Fruit fly (Drosophila melanogaster): ENCODE data around the gene CG3009.
A peak's percentile ranks its signal among the peaks of the same experiment; 100 is the strongest.

CG3009 gene

dm6 chrX:4660642-4661252 lies 5.8 kb downstream of the CG3009 start:
- no peak for TF ChIP-seq D1 (tag; optimal IDR thresholded peaks at IDR 0.05)
- no peak for TF ChIP-seq Snoo (tag; optimal IDR thresholded peaks at IDR 0.05)
- TF ChIP-seq CG8159 (tag; optimal IDR thresholded peaks at IDR 0.05) = peak; percentile 32
- TF ChIP-seq CG9948 (tag; optimal IDR thresholded peaks at IDR 0.05) = peak; percentile 25
- TF ChIP-seq CG12605 (GFP tag; IDR thresholded peaks at IDR 0.05) = no peak
- TF ChIP-seq fd96Ca (GFP tag; IDR thresholded peaks at IDR 0.05) = no peak
- TF ChIP-seq CG34367 (tag; optimal IDR thresholded peaks at IDR 0.05) = no peak
- no peak for TF ChIP-seq CG10348 (GFP tag; IDR thresholded peaks at IDR 0.05)
- TF ChIP-seq Pif1B (GFP tag; optimal IDR thresholded peaks at IDR 0.05) = no peak
- TF ChIP-seq CG32121 (GFP tag; IDR thresholded peaks at IDR 0.05) = no peak
- no peak for TF ChIP-seq Pif1A (GFP tag; optimal IDR thresholded peaks at IDR 0.05)
- peak; percentile 9 for TF ChIP-seq CG15710 (tag; optimal IDR thresholded peaks at IDR 0.05)
- TF ChIP-seq CG14655 (GFP tag; optimal IDR thresholded peaks at IDR 0.05) = no peak

DNA sequence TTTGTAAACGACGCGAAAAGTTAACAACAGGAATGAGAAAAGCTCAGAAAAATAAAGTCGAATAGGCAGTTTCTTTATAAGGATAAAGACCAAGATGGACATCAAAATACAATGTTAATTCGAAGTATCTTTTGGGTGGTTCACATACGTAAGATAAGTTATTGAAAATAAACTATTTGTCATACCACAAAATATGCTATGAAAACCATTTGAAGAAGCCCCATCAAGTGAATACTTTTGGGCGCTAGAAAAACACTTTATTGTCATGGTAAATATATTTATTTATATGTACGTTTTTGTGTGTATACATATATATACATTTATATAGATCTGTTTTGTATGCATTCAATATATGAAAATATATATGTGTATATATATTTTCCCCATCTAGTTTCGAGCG lies 8.6 kb downstream of the CG3009 start:
- TF ChIP-seq CG4496 (GFP tag; IDR thresholded peaks at IDR 0.05) (peak; percentile 33; the same call in 1 of the 3 replicates), CG12605 (GFP tag; IDR thresholded peaks at IDR 0.05) (no peak), Ets98B (GFP tag; IDR thresholded peaks at IDR 0.05) (no peak), D1 (tag; optimal IDR thresholded peaks at IDR 0.05) (no peak)

- no peak for TF ChIP-seq CG12605 (GFP tag; IDR thresholded peaks at IDR 0.05)
- TF ChIP-seq Pif1B (GFP tag; optimal IDR thresholded peaks at IDR 0.05) = no peak
- TF ChIP-seq CG14655 (GFP tag; optimal IDR thresholded peaks at IDR 0.05) = no peak
- no peak for TF ChIP-seq CG32121 (GFP tag; IDR thresholded peaks at IDR 0.05)
- no peak for TF ChIP-seq EcR (GFP tag; optimal IDR thresholded peaks at IDR 0.05)
- TF ChIP-seq CG8301 (tag; optimal IDR thresholded peaks at IDR 0.05) = no peak
- no peak for TF ChIP-seq Pif1A (GFP tag; optimal IDR thresholded peaks at IDR 0.05)
- TF ChIP-seq CG15710 (tag; optimal IDR thresholded peaks at IDR 0.05) = no peak
- TF ChIP-seq CG34367 (tag; optimal IDR thresholded peaks at IDR 0.05) = no peak
- TF ChIP-seq CG17806 (tag; optimal IDR thresholded peaks at IDR 0.05) = no peak
These were observed 12.1 kb downstream of the CG3009 start, which contains the start of gene CG15473 for dm6 chrX:4654397-4654796. Gene CG15473 (minus strand): TSS chrX:4654497.

DNA sequence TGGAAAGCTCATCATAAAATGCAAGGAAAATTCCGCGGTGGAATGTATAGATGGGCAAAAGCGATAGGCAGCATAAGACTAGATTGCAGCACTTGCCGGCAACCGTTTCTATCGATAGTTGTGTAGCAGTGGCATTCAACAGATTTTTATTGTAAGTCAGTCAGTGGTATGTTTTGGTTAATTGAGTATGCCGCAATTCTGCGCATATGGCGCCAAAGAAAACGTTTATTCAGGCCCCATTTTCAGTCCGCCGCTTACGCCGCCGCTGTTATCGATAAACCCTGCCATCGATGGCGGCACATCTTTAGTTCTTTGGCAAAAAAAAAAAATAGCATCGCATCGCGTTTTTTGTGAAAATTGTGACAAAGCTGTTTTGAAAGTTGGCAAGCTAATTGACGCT lies 16.7 kb downstream of the CG3009 start, which contains the start of the genes Cbp80 and Torsin:
Cbp80 (plus strand) TSS at position 265 of the 400 bp plus-strand sequence.
Torsin (minus strand) TSS at position 282 of the 400 bp plus-strand sequence.
- 0 out of 2 replicates have a peak, but pooled peaks have one; percentile 24 for TF ChIP-seq CG32121 (GFP tag; IDR thresholded peaks at IDR 0.05)
- TF ChIP-seq fd96Ca (GFP tag; IDR thresholded peaks at IDR 0.05) = 0 out of 3 replicates have a peak, but pooled peaks have one; percentile 23
- TF ChIP-seq Pif1B (GFP tag; optimal IDR thresholded peaks at IDR 0.05) = no peak
- TF ChIP-seq CG9948 (tag; optimal IDR thresholded peaks at IDR 0.05) = no peak
- TF ChIP-seq CG12605 (GFP tag; IDR thresholded peaks at IDR 0.05) = no peak
- no peak for TF ChIP-seq gl (tag; optimal IDR thresholded peaks at IDR 0.05)
- no peak for TF ChIP-seq CG8159 (tag; optimal IDR thresholded peaks at IDR 0.05)

DNA sequence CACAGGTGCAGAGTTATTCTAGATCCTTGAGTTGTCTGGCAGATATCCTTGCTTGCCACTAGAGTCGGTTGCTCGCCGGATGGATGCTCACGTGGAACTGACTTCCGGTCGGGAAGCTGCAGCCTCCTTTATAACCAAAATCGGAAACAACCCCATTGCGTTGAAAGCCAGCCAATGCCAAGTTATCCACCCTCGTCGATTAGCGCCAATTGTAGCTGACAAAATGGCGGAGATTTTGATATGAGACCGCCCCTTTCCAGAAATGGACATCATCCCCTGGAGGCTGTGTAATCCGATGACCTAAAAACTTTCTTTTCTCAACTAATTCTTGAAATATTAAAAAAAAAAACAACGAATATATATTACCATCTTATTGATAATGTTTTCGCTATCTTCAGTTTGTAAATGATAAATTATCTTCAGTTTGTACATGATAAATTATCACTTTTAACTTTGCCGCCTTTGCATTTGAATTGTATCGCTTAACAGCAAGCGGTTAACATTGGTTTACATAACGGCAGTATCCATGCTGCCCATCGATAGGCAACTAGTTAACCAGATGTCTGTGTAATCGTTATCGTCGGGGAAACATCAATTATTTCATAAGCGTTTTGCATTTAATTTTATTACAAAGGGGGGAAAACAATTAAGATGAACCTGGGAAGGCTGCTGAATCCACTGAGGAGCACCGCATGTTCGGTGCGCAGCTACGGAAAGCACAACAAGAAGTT lies 19.0 kb downstream of the CG3009 start, which contains the start of the genes HLH4C and mRpL30:
HLH4C (minus strand) TSS at position 99 of the 731 bp plus-strand sequence.
mRpL30 (plus strand) TSS at position 556 of the 731 bp plus-strand sequence.
- TF ChIP-seq CG4496 (GFP tag; IDR thresholded peaks at IDR 0.05) = no peak
- no peak for TF ChIP-seq CG13204 (GFP tag; optimal IDR thresholded peaks at IDR 0.05)

dm6 chrX:4644768-4645167 lies 21.7 kb downstream of the CG3009 start, which contains the start of gene CG3062:
Gene CG3062 (minus strand): TSS chrX:4644868.
- TF ChIP-seq CG9948 (tag; optimal IDR thresholded peaks at IDR 0.05) = no peak
- no peak for TF ChIP-seq fd96Ca (GFP tag; IDR thresholded peaks at IDR 0.05)

DNA sequence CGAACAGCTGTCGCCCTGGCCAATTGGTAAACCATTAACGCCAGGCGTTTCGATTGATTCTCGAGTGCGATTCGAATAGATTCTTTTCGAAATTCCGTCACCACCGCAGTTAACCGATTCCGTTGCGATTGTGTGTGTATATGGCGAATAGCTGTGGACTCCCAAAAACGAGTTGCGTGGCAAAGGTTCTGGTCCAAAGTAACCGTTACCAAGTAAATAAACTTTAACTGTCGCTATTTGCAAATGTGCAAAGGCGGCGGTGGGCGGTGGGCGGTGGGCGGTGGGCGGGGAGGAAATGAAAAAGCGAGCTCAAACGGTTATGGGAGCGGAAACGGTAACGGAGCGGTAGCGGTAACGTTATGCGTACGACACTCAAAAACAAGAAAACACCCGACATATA lies 22.6 kb downstream of the CG3009 start, which contains the start of gene CG3081:
CG3081 (minus strand) TSS at position 101 of the 400 bp plus-strand sequence.
- TF ChIP-seq CG32121 (GFP tag; IDR thresholded peaks at IDR 0.05) (no peak), D1 (tag; optimal IDR thresholded peaks at IDR 0.05) (no peak), EcR (GFP tag; optimal IDR thresholded peaks at IDR 0.05) (no peak), CG8301 (tag; optimal IDR thresholded peaks at IDR 0.05) (no peak), rn (GFP tag; IDR thresholded peaks at IDR 0.05) (no peak), CG4496 (GFP tag; IDR thresholded peaks at IDR 0.05) (no peak), Pif1B (GFP tag; optimal IDR thresholded peaks at IDR 0.05) (no peak), CG10348 (GFP tag; IDR thresholded peaks at IDR 0.05) (no peak), Snoo (tag; optimal IDR thresholded peaks at IDR 0.05) (no peak), CG14655 (GFP tag; optimal IDR thresholded peaks at IDR 0.05) (no peak), CG17806 (tag; optimal IDR thresholded peaks at IDR 0.05) (no peak), CG8159 (tag; optimal IDR thresholded peaks at IDR 0.05) (no peak), CG15710 (tag; optimal IDR thresholded peaks at IDR 0.05) (no peak), Ets98B (GFP tag; IDR thresholded peaks at IDR 0.05) (no peak)

All from whole organism, pupa.